Worm (Caenorhabditis elegans) whole organism, L2 larva: Measurements from ENCODE around the gene prx-3.

Experiments
- aly-2 ChIP-seq: fragments of 150-350 bp; optimal IDR thresholded peaks from 2 replicates; lab custom pipeline; 2014; ENCODE audit warnings: missing biosample characterization, missing genetic modification characterization
- lin-39 ChIP-seq: fragments of 150-350 bp; optimal IDR thresholded peaks from 2 replicates; lab custom pipeline; 2014; ENCODE audit warnings: missing biosample characterization, missing genetic modification reagents, missing genetic modification characterization
- lsy-2 ChIP-seq, 2 experiments: fragments of 150-350 bp in 1 of 2; sonication (generic microtip) in 1 of 2; optimal IDR thresholded peaks; 2 replicates each; lab custom pipeline; 2014 to 2017; ENCODE audit warnings: missing biosample characterization in 2 of 2, missing genetic modification characterization in 2 of 2
- mab-5 ChIP-seq: fragments of 150-350 bp; optimal IDR thresholded peaks from 2 replicates; lab custom pipeline; 2014; ENCODE audit warnings: missing biosample characterization, missing genetic modification characterization
- nhr-11 ChIP-seq: fragments of 150-350 bp; optimal IDR thresholded peaks from 2 replicates; lab custom pipeline; 2014; ENCODE audit warnings: missing biosample characterization, missing genetic modification characterization
- nhr-237 ChIP-seq: fragments of 150-350 bp; optimal IDR thresholded peaks from 2 replicates; lab custom pipeline; 2014; ENCODE audit warnings: missing biosample characterization, missing genetic modification characterization
- nhr-77 ChIP-seq: fragments of 150-350 bp; optimal IDR thresholded peaks from 2 replicates; lab custom pipeline; 2014; ENCODE audit warnings: missing biosample characterization, missing genetic modification characterization
- unc-62 ChIP-seq: fragments of 150-350 bp; optimal IDR thresholded peaks from 2 replicates; lab custom pipeline; 2014; ENCODE audit warnings: missing biosample characterization, missing genetic modification reagents, missing genetic modification characterization
- ztf-11 ChIP-seq: sonication (generic microtip); optimal IDR thresholded peaks from 2 replicates; lab custom pipeline; 2017; ENCODE audit warnings: missing biosample characterization, missing genetic modification characterization

ce11 chrX:6098420-6098819 lies 14.3 kb downstream of the prx-3 start:
- TF ChIP-seq unc-62 (GFP tag; lab: Kevin White, UChicago): no peak
- no peak for TF ChIP-seq ztf-11 (tag; lab: Kevin White, UChicago)
- TF ChIP-seq mab-5 (tag; lab: Kevin White, UChicago): no peak
- no peak for TF ChIP-seq lin-39
- no peak for TF ChIP-seq nhr-77 (tag; lab: Kevin White, UChicago)
- TF ChIP-seq lsy-2 (tag; optimal IDR thresholded peaks at IDR 0.05; lab: Kevin White, UChicago): no peak
- no peak for TF ChIP-seq nhr-11 (tag; lab: Kevin White, UChicago)
- TF ChIP-seq nhr-237 (tag; lab: Kevin White, UChicago): no peak
- TF ChIP-seq aly-2 (tag; lab: Kevin White, UChicago): no peak
